Fruit fly (Drosophila melanogaster) whole organism, embryonic: ENCODE results near the gene CG10140.

Experiments
- CG1529 ChIP-seq: fragments of 200-800 bp; sonication (Bioruptor generic); optimal IDR thresholded peaks from 3 replicates; lab custom pipeline; 2018; ENCODE audit warnings: missing biosample characterization, missing genetic modification characterization
- CG6854 ChIP-seq: fragments of 200-800 bp; sonication (Bioruptor generic); optimal IDR thresholded peaks from 3 replicates; lab custom pipeline; 2017; ENCODE audit warnings: missing biosample characterization, mild to moderate bottlenecking, missing genetic modification characterization
- CG8765 ChIP-seq: fragments of 200-800 bp; sonication (Bioruptor generic); IDR thresholded peaks from 2 replicates; pipeline ENCODE4 v1.3.6; 2022; ENCODE audit warnings: missing biosample characterization, missing genetic modification characterization
- ab ChIP-seq: fragments of 200-800 bp; sonication (Bioruptor generic); optimal IDR thresholded peaks from 2 replicates; lab custom pipeline; 2016; ENCODE audit warnings: missing biosample characterization, missing genetic modification characterization
- btn ChIP-seq: fragments of 200-800 bp; sonication (Bioruptor generic); optimal IDR thresholded peaks from 2 replicates; lab custom pipeline; 2016; ENCODE audit warnings: missing biosample characterization, missing genetic modification characterization
- dpn ChIP-seq, 2 experiments: fragments of 200-800 bp; sonication (Bioruptor generic); optimal IDR thresholded peaks; 3 replicates each; lab custom pipeline; 2016; ENCODE audit warnings: missing biosample characterization in 2 of 2, missing genetic modification characterization in 2 of 2
- lab ChIP-seq: fragments of 200-800 bp; sonication (Bioruptor generic); optimal IDR thresholded peaks from 3 replicates; lab custom pipeline; 2017; ENCODE audit warnings: missing biosample characterization, missing genetic modification characterization, mild to moderate bottlenecking, moderate library complexity, missing genetic modification reagents
- zen2 ChIP-seq: fragments of 200-800 bp; sonication (Bioruptor generic); IDR thresholded peaks from 3 replicates; pipeline ENCODE4 v1.3.6; 2022; ENCODE audit warnings: missing biosample characterization, missing genetic modification characterization; ENCODE audit not compliant: partially characterized antibody

DNA sequence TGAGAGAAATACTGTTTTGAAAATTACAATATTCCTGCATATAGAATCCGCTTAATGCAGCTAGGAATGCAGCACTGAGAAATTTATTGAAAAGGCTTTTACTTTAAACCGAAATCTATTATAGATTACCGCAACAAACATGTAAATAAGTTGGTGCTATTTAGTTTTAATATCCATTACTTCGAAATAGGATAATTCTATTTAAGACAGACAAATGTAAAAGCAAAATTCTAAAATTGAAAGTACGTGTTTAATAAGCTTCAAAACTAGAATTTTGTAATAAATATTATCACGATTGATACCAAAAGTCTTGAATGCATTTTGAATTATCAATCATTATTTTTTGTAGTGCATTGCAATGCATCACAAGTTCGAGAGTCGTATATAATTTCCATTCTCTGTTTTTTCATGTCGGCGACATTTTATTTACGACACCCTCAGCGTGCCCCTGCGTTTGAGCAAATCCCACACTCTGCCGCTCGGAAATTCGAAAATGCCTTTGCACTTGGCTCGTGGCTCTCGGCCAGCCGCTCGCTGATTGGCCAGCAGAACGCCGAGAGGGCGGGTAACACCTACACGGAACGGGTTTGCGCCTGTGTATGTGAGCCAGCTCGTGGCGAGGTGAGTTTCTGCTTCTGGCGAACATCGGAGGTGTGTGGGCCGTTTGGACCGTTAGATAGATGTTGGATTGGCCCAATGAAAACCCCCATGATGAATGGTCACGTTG lies 37.0 kb downstream of the CG10140 start:
- no peak for TF ChIP-seq CG8765 (GFP tag; lab: Robert Waterston, UW)
- no peak for TF ChIP-seq lab
- no peak for TF ChIP-seq dpn (GFP tag; optimal IDR thresholded peaks at IDR 0.05; lab: Kevin White, UChicago)
- TF ChIP-seq btn (GFP tag; lab: Kevin White, UChicago): no peak
- TF ChIP-seq zen2 (GFP tag; lab: Robert Waterston, UW): no peak
- no peak for TF ChIP-seq CG1529 (GFP tag; lab: Kevin White, UChicago)
- TF ChIP-seq CG6854 (GFP tag; lab: Kevin White, UChicago): no peak
- TF ChIP-seq ab: no peak
